Worm (Caenorhabditis elegans): ENCODE results near the gene C27F2.6.

DNA sequence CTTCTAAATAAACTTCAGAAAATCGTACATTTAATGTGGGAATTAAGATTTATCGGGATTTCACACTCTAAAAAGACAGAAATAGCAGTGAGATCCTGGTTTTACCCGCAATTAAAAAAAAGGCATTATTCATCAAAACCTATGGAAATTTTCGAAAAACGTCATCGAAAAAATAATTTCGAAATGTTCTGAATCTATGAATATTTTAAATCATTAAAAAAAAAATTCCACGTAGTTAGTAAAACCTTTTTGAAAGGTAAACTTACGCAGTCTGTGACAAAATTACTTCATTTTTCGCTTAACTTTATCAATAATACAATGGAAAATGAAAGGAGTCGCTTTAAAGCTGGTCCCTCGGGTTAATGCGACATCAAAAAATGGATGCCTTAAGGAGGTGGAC is 23.7 kb downstream of the C27F2.6 start, which contains the start of gene C26E6.1:
- TF ChIP-seq fos-1 (tag; optimal IDR thresholded peaks at IDR 0.05) (no peak), elt-2 (tag; optimal IDR thresholded peaks at IDR 0.05) (no peak)
